Fruit fly (Drosophila melanogaster): ENCODE data around the gene CG45067.
A peak's percentile ranks its signal among the peaks of the same experiment; 100 is the strongest.

The CG45067 gene

DNA sequence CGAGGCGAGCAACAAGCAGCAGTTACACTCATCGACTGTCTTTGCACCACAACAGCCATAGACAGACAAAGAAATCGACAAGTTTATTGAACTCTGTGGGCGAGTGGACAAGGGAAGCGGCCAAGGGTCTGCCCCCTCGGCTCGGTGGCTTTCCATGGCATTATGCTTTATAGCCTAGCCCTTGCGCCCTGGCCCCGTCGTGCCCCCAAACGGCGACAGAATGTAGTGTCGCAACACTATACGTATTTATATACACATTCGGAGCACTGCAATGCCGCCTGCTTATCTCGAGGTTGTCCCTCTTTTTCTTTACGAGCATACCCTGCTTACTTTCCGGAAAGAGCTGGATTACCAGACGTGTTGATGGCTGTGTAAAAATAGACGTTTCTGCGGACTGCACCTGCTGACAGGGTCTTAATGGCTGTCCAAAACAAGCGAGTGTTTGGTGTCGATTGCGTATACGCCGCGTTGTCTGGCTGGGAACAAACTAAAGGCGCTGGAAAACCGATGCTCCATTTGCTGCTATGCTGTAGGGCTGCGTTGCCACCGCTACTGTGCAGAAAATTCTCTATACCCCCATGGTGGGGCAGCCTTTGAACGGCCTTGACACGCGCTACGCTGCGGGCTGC is 8.5 kb upstream of the CG45067 start (continued):
- TF ChIP-seq CG1602 (GFP tag; optimal IDR thresholded peaks at IDR 0.05) (no peak), CG17802 (tag; optimal IDR thresholded peaks at IDR 0.05) (peak; percentile 58), slbo (GFP tag; IDR thresholded peaks at IDR 0.05) (0 out of 2 replicates have a peak, but pooled peaks have one; percentile 3), Atf3 (GFP tag; optimal IDR thresholded peaks at IDR 0.05) (no peak), hbn (GFP tag; IDR thresholded peaks at IDR 0.05; ENCODE audit: partially characterized antibody) (no peak), CG18599 (GFP tag; optimal IDR thresholded peaks at IDR 0.05) (peak; percentile 18), CG14860 (GFP tag; IDR thresholded peaks at IDR 0.05; ENCODE audit: partially characterized antibody) (no peak), hkb (optimal IDR thresholded peaks at IDR 0.05) (no peak), hkb (GFP tag; IDR thresholded peaks at IDR 0.05) (0 out of 2 replicates have a peak, but pooled peaks have one; percentile 18), ase (GFP tag; IDR thresholded peaks at IDR 0.05) (no peak), bbx (GFP tag; IDR thresholded peaks at IDR 0.05; ENCODE audit: partially characterized antibody) (no peak), CG10543 (GFP tag; optimal IDR thresholded peaks at IDR 0.05) (peak; percentile 40)

DNA sequence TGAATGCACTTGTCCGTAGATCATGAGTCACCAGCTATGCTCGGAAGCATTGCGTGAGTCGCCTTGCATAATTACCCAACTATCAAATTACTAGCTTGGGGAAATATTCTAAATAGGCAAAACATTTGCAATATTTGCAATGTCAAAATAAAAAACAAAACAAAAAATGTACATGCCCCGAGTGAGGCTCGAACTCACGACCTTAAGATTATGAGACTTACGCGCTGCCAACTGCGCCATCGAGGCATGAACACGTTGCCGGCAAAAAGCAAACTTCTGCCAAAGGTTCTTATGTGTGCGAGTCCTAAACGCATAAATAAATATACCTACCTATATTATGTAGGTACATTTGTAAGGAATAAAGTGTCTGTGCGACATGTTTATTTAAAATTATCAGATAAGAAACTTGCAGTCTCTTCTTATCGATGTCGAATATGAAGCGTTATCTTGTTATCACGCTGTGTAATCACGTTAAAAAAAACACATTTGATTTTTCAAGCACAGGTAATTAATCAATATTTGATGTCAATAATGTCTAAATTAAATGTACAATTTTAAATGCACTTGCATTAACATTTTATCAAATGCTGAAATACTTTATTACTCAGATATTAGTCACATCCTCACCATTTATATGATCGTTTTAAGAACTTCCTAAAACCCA is 7.6 kb upstream of the CG45067 start:
- no peak for TF ChIP-seq CkIIα-i1 (GFP tag; IDR thresholded peaks at IDR 0.05)
- TF ChIP-seq CG16813 (GFP tag; IDR thresholded peaks at IDR 0.05; ENCODE audit: partially characterized antibody) = peak; percentile 50; the same call in 2 of the 3 replicates
- TF ChIP-seq Abd-B (GFP tag; optimal IDR thresholded peaks at IDR 0.05) = no peak
- TF ChIP-seq CG17829 (tag; optimal IDR thresholded peaks at IDR 0.05) = no peak
- peak; percentile 58; the same call in 2 of the 3 replicates for TF ChIP-seq Opbp (GFP tag; IDR thresholded peaks at IDR 0.05; ENCODE audit: partially characterized antibody)
- TF ChIP-seq Pdp1 (GFP tag; optimal IDR thresholded peaks at IDR 0.05) = peak in 1 of 2 experiments; percentile 41
- peak; percentile 66; the same call in 1 of the 2 replicates for TF ChIP-seq amos (GFP tag; IDR thresholded peaks at IDR 0.05; ENCODE audit: partially characterized antibody)
- TF ChIP-seq CG15696 (tag; optimal IDR thresholded peaks at IDR 0.05) = peak; percentile 1
- no peak for TF ChIP-seq HLHmδ (GFP tag; optimal IDR thresholded peaks at IDR 0.05)
- TF ChIP-seq inv (GFP tag; IDR thresholded peaks at IDR 0.05; ENCODE audit: partially characterized antibody) = peak; percentile 10; the same call in 1 of the 2 replicates
- TF ChIP-seq CG1529 (GFP tag; optimal IDR thresholded peaks at IDR 0.05) = no peak
- TF ChIP-seq fd3F (GFP tag; optimal IDR thresholded peaks at IDR 0.05) = no peak
- no peak for TF ChIP-seq CG8924 (tag; optimal IDR thresholded peaks at IDR 0.05)
- no peak for TF ChIP-seq Rfx (GFP tag; IDR thresholded peaks at IDR 0.05)
- peak; percentile 24; the same call in 1 of the 3 replicates for TF ChIP-seq HLH4C (GFP tag; IDR thresholded peaks at IDR 0.05; ENCODE audit: partially characterized antibody)
- no peak for TF ChIP-seq ewg (GFP tag; optimal IDR thresholded peaks at IDR 0.05)
- no peak for TF ChIP-seq tin (GFP tag; optimal IDR thresholded peaks at IDR 0.05)
- TF ChIP-seq Scr (GFP tag; IDR thresholded peaks at IDR 0.05; ENCODE audit: partially characterized antibody) = peak; percentile 53; the same call in 1 of the 2 replicates
- 0 out of 3 replicates have a peak, but pooled peaks have one; percentile 35 for TF ChIP-seq CG7963 (GFP tag; IDR thresholded peaks at IDR 0.05; ENCODE audit: partially characterized antibody)
- TF ChIP-seq CG1233 (GFP tag; optimal IDR thresholded peaks at IDR 0.05) = no peak
- no peak for TF ChIP-seq dati (GFP tag; IDR thresholded peaks at IDR 0.05)
- no peak for TF ChIP-seq wor (GFP tag; IDR thresholded peaks at IDR 0.05)
- TF ChIP-seq CG33557 (GFP tag; optimal IDR thresholded peaks at IDR 0.05) = no peak
- TF ChIP-seq Dbx (GFP tag; IDR thresholded peaks at IDR 0.05) = no peak
- 0 out of 2 replicates have a peak, but pooled peaks have one; percentile 63 for TF ChIP-seq tna (GFP tag; IDR thresholded peaks at IDR 0.05; ENCODE audit: partially characterized antibody)
- TF ChIP-seq nerfin-2 (GFP tag; IDR thresholded peaks at IDR 0.05; ENCODE audit: partially characterized antibody) = peak; percentile 32; the same call in 1 of the 2 replicates
- TF ChIP-seq CG15073 (GFP tag; optimal IDR thresholded peaks at IDR 0.05) = no peak
- peak; percentile 97 for TF ChIP-seq Bdp1 (GFP tag; optimal IDR thresholded peaks at IDR 0.05)
- no peak for TF ChIP-seq ash1 (GFP tag; optimal IDR thresholded peaks at IDR 0.05)
- TF ChIP-seq bbx (GFP tag; IDR thresholded peaks at IDR 0.05; ENCODE audit: partially characterized antibody) = peak; percentile 48
- peak; percentile 71 for TF ChIP-seq CG6791 (GFP tag; IDR thresholded peaks at IDR 0.05; ENCODE audit: partially characterized antibody)
- TF ChIP-seq Bgb (GFP tag; IDR thresholded peaks at IDR 0.05; ENCODE audit: partially characterized antibody) = peak; percentile 72
- no peak for TF ChIP-seq CG11696 (GFP tag; IDR thresholded peaks at IDR 0.05)
- TF ChIP-seq sob (GFP tag; IDR thresholded peaks at IDR 0.05) = no peak

Measured in whole organism, embryonic.